Worm (Caenorhabditis elegans): ENCODE data around the gene dpy-26.

Gene dpy-26

ce11 chrIV:12441715-12442114 lies 9.4 kb downstream of the dpy-26 start, which contains the start of gene C25G4.17:
Gene C25G4.17 (plus strand): TSS chrIV:12442015.
- no peak for TF ChIP-seq unc-62 (GFP tag; optimal IDR thresholded peaks at IDR 0.05)

ce11 chrIV:12438359-12438758 lies 12.8 kb downstream of the dpy-26 start, which contains the start of gene clec-185:
Gene clec-185 (plus strand): TSS chrIV:12438659.
- no peak for TF ChIP-seq unc-62 (GFP tag; optimal IDR thresholded peaks at IDR 0.05)

- TF ChIP-seq unc-62 (GFP tag; optimal IDR thresholded peaks at IDR 0.05) = no peak
Observed at ce11 chrIV:12435442-12435841, 15.7 kb downstream of the dpy-26 start, which contains the start of gene irg-4. Gene irg-4 (plus strand): TSS chrIV:12435833.

- no peak for TF ChIP-seq unc-62 (GFP tag; optimal IDR thresholded peaks at IDR 0.05)
Observed at ce11 chrIV:12432340-12432739, 18.8 kb downstream of the dpy-26 start, which contains the start of gene clec-184. Gene clec-184 (plus strand): TSS chrIV:12432640.

- TF ChIP-seq unc-62 (GFP tag; optimal IDR thresholded peaks at IDR 0.05) = no peak
Observed at ce11 chrIV:12431755-12432154, 19.4 kb downstream of the dpy-26 start.

ce11 chrIV:12429504-12429903 lies 21.6 kb downstream of the dpy-26 start:
- TF ChIP-seq unc-62 (GFP tag; optimal IDR thresholded peaks at IDR 0.05) = no peak

ce11 chrIV:12428467-12428866 lies 22.7 kb downstream of the dpy-26 start, which contains the start of gene col-130:
Gene col-130 (minus strand): TSS chrIV:12428516.
- TF ChIP-seq unc-62 (GFP tag; optimal IDR thresholded peaks at IDR 0.05) = no peak

- TF ChIP-seq unc-62 (GFP tag; optimal IDR thresholded peaks at IDR 0.05) = no peak
Observed at ce11 chrIV:12427687-12428284, 23.3 kb downstream of the dpy-26 start.

ce11 chrIV:12425595-12425994 lies 25.5 kb downstream of the dpy-26 start:
- no peak for TF ChIP-seq unc-62 (GFP tag; optimal IDR thresholded peaks at IDR 0.05)

ce11 chrIV:12420455-12420854 lies 30.7 kb downstream of the dpy-26 start, which contains the start of gene ugt-65:
Gene ugt-65 (plus strand): TSS chrIV:12420683.
- TF ChIP-seq unc-62 (GFP tag; optimal IDR thresholded peaks at IDR 0.05) = no peak

ce11 chrIV:12419291-12419690 lies 31.8 kb downstream of the dpy-26 start:
- no peak for TF ChIP-seq unc-62 (GFP tag; optimal IDR thresholded peaks at IDR 0.05)

ce11 chrIV:12417536-12418195 lies 33.5 kb downstream of the dpy-26 start, which contains the start of gene F08G5.3:
Gene F08G5.3 (minus strand): TSS chrIV:12417586.
- no peak for TF ChIP-seq unc-62 (GFP tag; optimal IDR thresholded peaks at IDR 0.05)

ce11 chrIV:12416629-12417404 lies 34.3 kb downstream of the dpy-26 start:
- no peak for TF ChIP-seq unc-62 (GFP tag; optimal IDR thresholded peaks at IDR 0.05)

ce11 chrIV:12414601-12415000 lies 36.5 kb downstream of the dpy-26 start:
- no peak for TF ChIP-seq unc-62 (GFP tag; optimal IDR thresholded peaks at IDR 0.05)

- TF ChIP-seq unc-62 (GFP tag; optimal IDR thresholded peaks at IDR 0.05) = no peak
Observed at ce11 chrIV:12410167-12410566, 41.0 kb downstream of the dpy-26 start, which contains the start of gene acl-13. Gene acl-13 (plus strand): TSS chrIV:12410467.

- TF ChIP-seq unc-62 (GFP tag; optimal IDR thresholded peaks at IDR 0.05) = no peak
Observed at ce11 chrIV:12408625-12409024, 42.5 kb downstream of the dpy-26 start, which contains the start of gene dsb-1. Gene dsb-1 (plus strand): TSS chrIV:12408925.

All from whole organism, dauer.